Fruit fly (Drosophila melanogaster) whole organism, pupa: ENCODE measurements around the gene CG9933.

Experiments
- Ets98B ChIP-seq: fragments of 200-800 bp; sonication (Bioruptor generic); IDR thresholded peaks from 2 replicates; pipeline ENCODE4 v1.3.6; 2022; ENCODE audit warnings: missing biosample characterization, missing genetic modification characterization
- fd96Ca ChIP-seq: fragments of 200-800 bp; sonication (Bioruptor generic); IDR thresholded peaks from 3 replicates; pipeline ENCODE4 v1.3.6; 2022; ENCODE audit warnings: missing biosample characterization, missing genetic modification characterization
- rn ChIP-seq: fragments of 200-800 bp; sonication (Bioruptor generic); IDR thresholded peaks from 2 replicates; pipeline ENCODE4 v1.3.6; 2022; ENCODE audit warnings: missing biosample characterization, missing genetic modification characterization

DNA sequence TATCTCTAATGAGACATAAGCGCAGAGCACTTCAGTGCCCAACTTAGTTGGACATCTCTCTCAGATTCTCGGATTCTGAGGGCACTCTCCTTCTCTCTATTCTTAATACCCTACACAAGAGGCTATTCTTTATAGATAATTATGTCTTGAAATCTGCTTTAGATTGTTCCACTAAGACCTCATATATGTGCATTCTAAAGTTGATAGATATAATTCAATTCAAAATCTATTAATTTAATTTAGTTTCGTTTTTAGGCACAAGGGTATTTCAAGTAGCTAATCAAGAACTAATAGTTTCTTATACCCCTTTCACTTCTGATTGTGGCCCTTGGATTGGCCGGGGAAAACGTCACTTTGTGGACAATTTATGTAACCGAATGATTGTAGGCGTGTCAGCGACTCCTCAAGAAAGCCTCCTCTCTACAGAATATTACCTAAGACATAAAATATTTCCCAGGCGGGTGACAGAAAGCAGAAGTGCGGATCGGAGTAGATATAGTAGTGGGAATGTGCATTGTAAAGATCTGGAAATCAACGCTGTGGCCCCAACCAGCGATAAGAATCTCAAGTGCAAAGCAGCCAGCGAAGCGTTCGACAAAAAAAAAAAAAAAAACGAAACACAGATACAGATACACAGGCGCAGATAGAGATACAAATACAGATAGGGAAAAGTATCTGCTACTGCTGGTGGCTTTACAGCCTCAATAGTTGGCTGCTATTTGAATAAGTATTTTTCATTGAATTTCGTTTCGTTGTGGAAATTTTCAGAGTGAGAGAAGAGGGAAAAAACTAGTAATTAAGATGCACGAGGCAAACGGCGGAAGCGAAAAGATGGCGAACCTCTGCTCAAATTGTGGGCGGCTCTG, 47.7 kb upstream of the CG9933 start:
- TF ChIP-seq Ets98B (GFP tag; lab: Robert Waterston, UW) (no peak), fd96Ca (GFP tag; lab: Robert Waterston, UW) (no peak), rn (GFP tag; lab: Robert Waterston, UW) (no peak)
